Fruit fly (Drosophila melanogaster) whole organism: ENCODE data around the gene FoxL1.

Experiments used
- CG8478 ChIP-seq: fragments of >200 bp; optimal IDR thresholded peaks from 2 replicates; lab custom pipeline; 2018; ENCODE audit warnings: inconsistent platforms
- Dll ChIP-seq: fragments of >200 bp; optimal IDR thresholded peaks from 2 replicates; lab custom pipeline; 2017
- EcR ChIP-seq, 2 experiments: fragments of >200 bp; optimal IDR thresholded peaks; 2 replicates each; lab custom pipeline; 2017; ENCODE audit warnings: missing biosample characterization in 2 of 2, missing genetic modification characterization in 2 of 2, missing genetic modification reagents in 2 of 2
- psq ChIP-seq: fragments of >200 bp; optimal IDR thresholded peaks from 2 replicates; lab custom pipeline; 2017
- usp ChIP-seq: fragments of >200 bp; optimal IDR thresholded peaks from 2 replicates; lab custom pipeline; 2017; ENCODE audit warnings: missing biosample characterization, missing genetic modification characterization, mixed read lengths

- TF ChIP-seq CG8478 (lab: Kevin White, UChicago) (no peak), EcR (GFP tag; optimal IDR thresholded peaks at IDR 0.05; lab: Kevin White, UChicago) (no peak), usp (no peak), Dll (lab: Kevin White, UChicago) (no peak), psq (lab: Kevin White, UChicago) (no peak)
Measured at dm6 chr3L:4025738-4026505, 7.2 kb downstream of the FoxL1 start, which contains the start of gene CG11594.
